Fruit fly (Drosophila melanogaster): ENCODE measurements around the gene beta-Spec.

The beta-Spec gene

dm6 chrX:17712995-17713739 is 56.0 kb downstream of the beta-Spec start (continued):
- TF ChIP-seq gro (GFP tag; optimal IDR thresholded peaks at IDR 0.05) = no peak
- peak; percentile 48 for TF ChIP-seq CG10209 (GFP tag; optimal IDR thresholded peaks at IDR 0.05)
- peak; percentile 20; the same call in 1 of the 2 replicates for TF ChIP-seq NFAT (GFP tag; IDR thresholded peaks at IDR 0.05)
- TF ChIP-seq CG14860 (GFP tag; IDR thresholded peaks at IDR 0.05; ENCODE audit: partially characterized antibody) = no peak
- no peak for TF ChIP-seq D (optimal IDR thresholded peaks at IDR 0.05)
- peak; percentile 63 for TF ChIP-seq D (GFP tag; optimal IDR thresholded peaks at IDR 0.05)
- TF ChIP-seq CG43689 (GFP tag; IDR thresholded peaks at IDR 0.05) = no peak
- peak; percentile 36; the same call in 2 of the 3 replicates for TF ChIP-seq tgo (GFP tag; IDR thresholded peaks at IDR 0.05)
- no peak for TF ChIP-seq Tbp (GFP tag; optimal IDR thresholded peaks at IDR 0.05)
- TF ChIP-seq CG13123 (GFP tag; optimal IDR thresholded peaks at IDR 0.05) = no peak
- peak; percentile 44 for TF ChIP-seq HLH3B (GFP tag; IDR thresholded peaks at IDR 0.05)
- no peak for TF ChIP-seq her (GFP tag; optimal IDR thresholded peaks at IDR 0.05)
- TF ChIP-seq fd3F (GFP tag; optimal IDR thresholded peaks at IDR 0.05) = peak; percentile 56
- TF ChIP-seq Meics (GFP tag; optimal IDR thresholded peaks at IDR 0.05) = peak; percentile 76
- TF ChIP-seq pan (optimal IDR thresholded peaks at IDR 0.05) = no peak
- TF ChIP-seq pan (GFP tag; optimal IDR thresholded peaks at IDR 0.05 in 1 of 2, IDR thresholded peaks at IDR 0.05 in 1 of 2) = peak in 1 of 2 experiments; percentile 70
- TF ChIP-seq CG10267 (tag; optimal IDR thresholded peaks at IDR 0.05) = peak; percentile 76
- TF ChIP-seq az2 (GFP tag; optimal IDR thresholded peaks at IDR 0.05) = peak; percentile 47
- peak in 1 of 2 experiments; percentile 18 for TF ChIP-seq dpn (GFP tag; optimal IDR thresholded peaks at IDR 0.05)
- TF ChIP-seq CG18262 (tag; optimal IDR thresholded peaks at IDR 0.05) = peak; percentile 84
- TF ChIP-seq CG15479 (GFP tag; optimal IDR thresholded peaks at IDR 0.05) = no peak
- TF ChIP-seq yki (optimal IDR thresholded peaks at IDR 0.05) = no peak
- TF ChIP-seq MBD-R2 (GFP tag; IDR thresholded peaks at IDR 0.05) = no peak
- no peak for TF ChIP-seq eve (GFP tag; optimal IDR thresholded peaks at IDR 0.05)
- peak; percentile 31 for TF ChIP-seq CG2202 (tag; optimal IDR thresholded peaks at IDR 0.05)
- TF ChIP-seq CG8765 (GFP tag; IDR thresholded peaks at IDR 0.05) = peak; percentile 53; the same call in 1 of the 2 replicates
- TF ChIP-seq sim (GFP tag; IDR thresholded peaks at IDR 0.05) = no peak; the same call in 1 of the 2 replicates
- TF ChIP-seq bowl (GFP tag; IDR thresholded peaks at IDR 0.05) = no peak
- peak; percentile 56 for TF ChIP-seq pros (GFP tag; optimal IDR thresholded peaks at IDR 0.05)
- TF ChIP-seq HmgD (GFP tag; optimal IDR thresholded peaks at IDR 0.05) = no peak
- peak; percentile 46 for TF ChIP-seq Drgx (GFP tag; IDR thresholded peaks at IDR 0.05)
- no peak for TF ChIP-seq Hsf (GFP tag; optimal IDR thresholded peaks at IDR 0.05)
- peak; percentile 72 for TF ChIP-seq danr (GFP tag; IDR thresholded peaks at IDR 0.05)
- no peak for TF ChIP-seq salm (tag; optimal IDR thresholded peaks at IDR 0.05)
- TF ChIP-seq CG6765 (GFP tag; optimal IDR thresholded peaks at IDR 0.05) = peak; percentile 22
- no peak for TF ChIP-seq prd (optimal IDR thresholded peaks at IDR 0.05)
- peak; percentile 65 for TF ChIP-seq prd (GFP tag; IDR thresholded peaks at IDR 0.05)
- no peak for TF ChIP-seq tup (GFP tag; optimal IDR thresholded peaks at IDR 0.05)
- no peak for TF ChIP-seq Hmx (GFP tag; optimal IDR thresholded peaks at IDR 0.05)
- TF ChIP-seq ems (GFP tag; optimal IDR thresholded peaks at IDR 0.05) = no peak
- TF ChIP-seq ind (GFP tag; optimal IDR thresholded peaks at IDR 0.05) = no peak
- TF ChIP-seq seq (GFP tag; IDR thresholded peaks at IDR 0.05) = peak; percentile 65
- TF ChIP-seq ash1 (GFP tag; optimal IDR thresholded peaks at IDR 0.05) = no peak
- TF ChIP-seq C15 (GFP tag; IDR thresholded peaks at IDR 0.05) = 0 out of 3 replicates have a peak, but pooled peaks have one; percentile 34
- TF ChIP-seq CG8944 (GFP tag; optimal IDR thresholded peaks at IDR 0.05) = no peak
- no peak for TF ChIP-seq Sin3A (optimal IDR thresholded peaks at IDR 0.05)
- TF ChIP-seq Med (GFP tag) = peak; percentile 45
- TF ChIP-seq HLH4C (GFP tag; IDR thresholded peaks at IDR 0.05; ENCODE audit: partially characterized antibody) = no peak
- TF ChIP-seq Side (GFP tag; optimal IDR thresholded peaks at IDR 0.05) = no peak
- peak; percentile 61; the same call in 2 of the 3 replicates for TF ChIP-seq zfh1 (GFP tag; IDR thresholded peaks at IDR 0.05)
- TF ChIP-seq fd102C (GFP tag; optimal IDR thresholded peaks at IDR 0.05) = peak; percentile 44
- TF ChIP-seq HLH54F (GFP tag; optimal IDR thresholded peaks at IDR 0.05) = no peak
